Worm (Caenorhabditis elegans) whole organism, young adult: ENCODE data around the gene mltn-11.

Source experiments
- B0019.2 ChIP-seq: fragments of 200-800 bp; sonication (Bioruptor generic); conservative IDR thresholded peaks from 2 replicates; pipeline ENCODE4 v1.3.6; 2022; ENCODE audit warnings: missing genetic modification reagents, missing genetic modification characterization, missing compliant biosample characterization
- C06A6.2 ChIP-seq: fragments of 200-800 bp; sonication (Bioruptor generic); conservative IDR thresholded peaks from 2 replicates; pipeline ENCODE4 v1.3.6; 2022; ENCODE audit warnings: missing genetic modification characterization, missing compliant biosample characterization
- F10E7.11 ChIP-seq: sonication (generic microtip); optimal IDR thresholded peaks from 2 replicates; lab custom pipeline; 2017; ENCODE audit warnings: mild to moderate bottlenecking, missing genetic modification characterization, moderate library complexity, missing compliant biosample characterization
- F23B12.7 ChIP-seq: sonication (generic microtip); optimal IDR thresholded peaks from 2 replicates; lab custom pipeline; 2017; ENCODE audit warnings: missing genetic modification characterization, mild to moderate bottlenecking, missing compliant biosample characterization, antibody characterized with exemption, moderate library complexity; ENCODE audit not compliant: insufficient read depth
- F39B2.1 ChIP-seq: fragments of 200-800 bp; sonication (Bioruptor generic); IDR thresholded peaks from 2 replicates; pipeline ENCODE4 v1.3.6; 2022; ENCODE audit warnings: missing genetic modification reagents, missing genetic modification characterization, missing compliant biosample characterization
- F57C9.4 ChIP-seq: sonication (generic microtip); optimal IDR thresholded peaks from 2 replicates; lab custom pipeline; 2017; ENCODE audit warnings: mild to moderate bottlenecking, missing genetic modification characterization, missing compliant biosample characterization
- K12H6.12 ChIP-seq: fragments of 200-800 bp; sonication (Bioruptor generic); optimal IDR thresholded peaks from 2 replicates; lab custom pipeline; 2018; ENCODE audit warnings: mild to moderate bottlenecking, missing genetic modification characterization, missing compliant biosample characterization
- Y53F4B.3 ChIP-seq: fragments of 200-800 bp; sonication (Bioruptor generic); IDR thresholded peaks from 2 replicates; pipeline ENCODE4 v1.3.6; 2022; ENCODE audit warnings: missing genetic modification reagents, missing genetic modification characterization, missing compliant biosample characterization
- Y67H2A.10 ChIP-seq: fragments of 200-800 bp; sonication (Bioruptor generic); conservative IDR thresholded peaks from 2 replicates; pipeline ENCODE4 v1.3.6; 2022; ENCODE audit warnings: missing genetic modification reagents, missing genetic modification characterization, missing compliant biosample characterization
- Y95B8A.8 ChIP-seq: fragments of 200-800 bp; sonication (Bioruptor generic); IDR thresholded peaks from 2 replicates; pipeline ENCODE4 v1.3.6; 2022; ENCODE audit warnings: missing genetic modification reagents, missing genetic modification characterization, missing compliant biosample characterization
- ama-1 ChIP-seq, 3 experiments: fragments of 150-350 bp in 1 of 3; sonication (generic microtip) in 2 of 3; optimal IDR thresholded peaks; 2 replicates each; lab custom pipeline; 2014 to 2018; ENCODE audit warnings: missing biosample characterization in 2 of 3, missing genetic modification characterization in 2 of 3, missing genetic modification reagents in 2 of 3
- atf-7 ChIP-seq: sonication (generic microtip); optimal IDR thresholded peaks from 2 replicates; lab custom pipeline; 2017; ENCODE audit warnings: mild to moderate bottlenecking, missing genetic modification characterization, missing compliant biosample characterization
- athp-1 ChIP-seq: sonication (generic microtip); optimal IDR thresholded peaks from 2 replicates; lab custom pipeline; 2017; ENCODE audit warnings: mild to moderate bottlenecking, missing genetic modification characterization, missing compliant biosample characterization
- attf-5 ChIP-seq: fragments of 200-800 bp; sonication (Bioruptor generic); optimal IDR thresholded peaks from 2 replicates; lab custom pipeline; 2018; ENCODE audit warnings: mild to moderate bottlenecking, missing genetic modification characterization, missing compliant biosample characterization
- cebp-1 ChIP-seq, 2 experiments: fragments of 200-800 bp in 1 of 2; sonication (Bioruptor generic) in 1 of 2; sonication (generic microtip) in 1 of 2; IDR thresholded peaks in 1 of 2; optimal IDR thresholded peaks in 1 of 2; 2 replicates each; pipeline versions ENCODE4 v1.3.6 to Lab custom; 2017 to 2022; ENCODE audit warnings: missing compliant biosample characterization in 2 of 2, missing genetic modification characterization in 2 of 2, mild to moderate bottlenecking in 1 of 2, missing genetic modification reagents in 1 of 2, moderate library complexity in 1 of 2
- cebp-2 ChIP-seq: fragments of 200-800 bp; sonication (Bioruptor generic); IDR thresholded peaks from 2 replicates; pipeline ENCODE4 v1.3.6; 2022; ENCODE audit warnings: missing genetic modification characterization, missing compliant biosample characterization
- ceh-27 ChIP-seq: fragments of 200-800 bp; sonication (Bioruptor generic); optimal IDR thresholded peaks from 2 replicates; lab custom pipeline; 2018; ENCODE audit warnings: mild to moderate bottlenecking, missing genetic modification characterization, moderate library complexity, missing compliant biosample characterization
- ceh-58 ChIP-seq: fragments of 200-800 bp; sonication (Bioruptor generic); IDR thresholded peaks from 2 replicates; pipeline ENCODE4 v1.3.6; 2022; ENCODE audit warnings: missing genetic modification characterization, missing compliant biosample characterization
- ceh-91 ChIP-seq: fragments of 200-800 bp; sonication (Bioruptor generic); IDR thresholded peaks from 2 replicates; pipeline ENCODE4 v1.3.6; 2022; ENCODE audit warnings: missing genetic modification reagents, missing genetic modification characterization, missing compliant biosample characterization
- efl-1 ChIP-seq: fragments of 150-350 bp; optimal IDR thresholded peaks from 2 replicates; lab custom pipeline; 2014; ENCODE audit warnings: missing biosample characterization, missing genetic modification reagents, missing genetic modification characterization
- ekl-4 ChIP-seq: fragments of 200-800 bp; sonication (Bioruptor generic); IDR thresholded peaks from 2 replicates; pipeline ENCODE4 v1.3.6; 2022; ENCODE audit warnings: missing genetic modification reagents, missing genetic modification characterization, missing compliant biosample characterization
- ets-4 ChIP-seq: fragments of 200-800 bp; sonication (Bioruptor generic); optimal IDR thresholded peaks from 2 replicates; lab custom pipeline; 2018; ENCODE audit warnings: mild to moderate bottlenecking, missing genetic modification characterization, missing compliant biosample characterization
- hmg-1.2 ChIP-seq: fragments of 200-800 bp; sonication (Bioruptor generic); IDR thresholded peaks from 2 replicates; pipeline ENCODE4 v1.3.6; 2022; ENCODE audit warnings: missing genetic modification reagents, missing genetic modification characterization, missing compliant biosample characterization
- let-526 ChIP-seq: fragments of 200-800 bp; sonication (Bioruptor generic); IDR thresholded peaks from 2 replicates; pipeline ENCODE4 v1.3.6; 2022; ENCODE audit warnings: missing genetic modification reagents, missing genetic modification characterization, missing compliant biosample characterization
- lin-35 ChIP-seq, 3 experiments: fragments of 150-350 bp in 2 of 3; sonication (generic microtip) in 1 of 3; optimal IDR thresholded peaks; 2 replicates each; lab custom pipeline; 2014 to 2018; ENCODE audit warnings: missing biosample characterization in 3 of 3, missing genetic modification characterization in 3 of 3, missing genetic modification reagents in 3 of 3
- lsl-1 ChIP-seq: fragments of 200-800 bp; sonication (Bioruptor generic); optimal IDR thresholded peaks from 2 replicates; lab custom pipeline; 2018; ENCODE audit warnings: mild to moderate bottlenecking, missing genetic modification characterization, moderate library complexity, missing compliant biosample characterization
- madf-8 ChIP-seq: fragments of 200-800 bp; sonication (Bioruptor generic); conservative IDR thresholded peaks from 2 replicates; pipeline ENCODE4 v1.3.6; 2022; ENCODE audit warnings: missing genetic modification reagents, missing genetic modification characterization, missing compliant biosample characterization
- mcd-1 ChIP-seq: fragments of 200-800 bp; sonication (Bioruptor generic); IDR thresholded peaks from 2 replicates; pipeline ENCODE4 v1.3.6; 2022; ENCODE audit warnings: missing genetic modification reagents, missing genetic modification characterization, missing compliant biosample characterization
- mel-28 ChIP-seq: sonication (generic microtip); optimal IDR thresholded peaks from 2 replicates; lab custom pipeline; 2016; ENCODE audit warnings: borderline replicate concordance, mild to moderate bottlenecking, missing genetic modification characterization, missing compliant biosample characterization
- nfya-1 ChIP-seq: sonication (generic microtip); optimal IDR thresholded peaks from 2 replicates; lab custom pipeline; 2017; ENCODE audit warnings: antibody characterized with exemption, missing compliant biosample characterization, missing genetic modification characterization, borderline replicate concordance; ENCODE audit not compliant: insufficient read depth
- nhr-80 ChIP-seq: sonication (generic microtip); optimal IDR thresholded peaks from 2 replicates; lab custom pipeline; 2016; ENCODE audit warnings: missing genetic modification characterization, missing compliant biosample characterization
- pbrm-1 ChIP-seq: fragments of 200-800 bp; sonication (Bioruptor generic); IDR thresholded peaks from 2 replicates; pipeline ENCODE4 v1.3.6; 2022; ENCODE audit warnings: missing genetic modification reagents, missing genetic modification characterization, missing compliant biosample characterization
- pha-4 ChIP-seq: fragments of 150-350 bp; sonication (generic microtip); optimal IDR thresholded peaks from 2 replicates; lab custom pipeline; 2014; ENCODE audit warnings: missing biosample characterization, missing genetic modification reagents, missing genetic modification characterization
- rec-8 ChIP-seq, 2 experiments: sonication (generic microtip); optimal IDR thresholded peaks; 2 replicates each; lab custom pipeline; 2016; ENCODE audit warnings: mild to moderate bottlenecking in 2 of 2, missing genetic modification characterization in 2 of 2, missing genetic modification reagents in 2 of 2, missing genotype in 2 of 2, missing biosample characterization in 1 of 2, missing compliant biosample characterization in 1 of 2, moderate library complexity in 1 of 2
- unc-62 ChIP-seq: fragments of 150-350 bp; optimal IDR thresholded peaks from 2 replicates; lab custom pipeline; 2014; ENCODE audit warnings: missing biosample characterization, missing genetic modification reagents, missing genetic modification characterization
- zfh-2 ChIP-seq: fragments of 200-800 bp; sonication (Bioruptor generic); conservative IDR thresholded peaks from 2 replicates; pipeline ENCODE4 v1.3.6; 2022; ENCODE audit warnings: missing genetic modification reagents, missing genetic modification characterization, missing compliant biosample characterization
- ztf-18 ChIP-seq: sonication (generic microtip); optimal IDR thresholded peaks from 2 replicates; lab custom pipeline; 2016; ENCODE audit warnings: missing genotype, mild to moderate bottlenecking, missing genetic modification characterization, missing compliant biosample characterization
- ztf-25 ChIP-seq: fragments of 200-800 bp; sonication (Bioruptor generic); IDR thresholded peaks from 2 replicates; pipeline ENCODE4 v1.3.6; 2022; ENCODE audit warnings: missing genetic modification reagents, missing genetic modification characterization, missing compliant biosample characterization
- ztf-6 ChIP-seq: fragments of 200-800 bp; sonication (Bioruptor generic); IDR thresholded peaks from 2 replicates; pipeline ENCODE4 v1.3.6; 2022; ENCODE audit warnings: missing genetic modification reagents, missing genetic modification characterization, missing compliant biosample characterization

mltn-11 gene

DNA sequence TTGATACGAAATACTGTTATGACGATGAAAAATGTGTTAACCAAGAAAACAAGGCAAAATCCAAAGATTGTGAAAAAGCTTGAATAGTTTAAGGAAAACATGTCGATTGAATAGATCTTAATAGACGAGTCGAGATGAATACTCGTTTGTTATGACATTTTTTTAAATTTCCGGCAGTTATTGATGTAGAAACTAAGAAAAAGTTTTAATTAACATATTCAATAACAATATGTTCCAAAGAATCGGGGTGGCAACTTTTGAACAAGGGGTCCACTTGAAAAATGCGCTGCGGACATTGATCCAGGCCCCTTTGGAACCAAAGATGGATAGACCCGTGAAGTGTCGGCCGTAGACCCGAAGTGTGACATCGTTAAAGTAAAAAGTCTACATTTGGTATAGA, 35.2 kb downstream of the mltn-11 start, which contains the start of gene str-61:
str-61 (minus strand) TSS at position 101 of the 400 bp plus-strand sequence.
- TF ChIP-seq pbrm-1 (GFP tag; lab: Robert Waterston, UW): no peak
- TF ChIP-seq lin-35 (GFP tag; optimal IDR thresholded peaks at IDR 0.05; lab: Kevin White, UChicago): no peak
- no peak for TF ChIP-seq F23B12.7 (tag; lab: Kevin White, UChicago)
- TF ChIP-seq athp-1 (tag; lab: Kevin White, UChicago): no peak
- no peak for TF ChIP-seq let-526 (GFP tag; lab: Robert Waterston, UW)
- no peak for TF ChIP-seq Y95B8A.8 (GFP tag; lab: Robert Waterston, UW)
- no peak for TF ChIP-seq C06A6.2 (GFP tag; lab: Robert Waterston, UW)
- no peak for TF ChIP-seq efl-1 (GFP tag; lab: Kevin White, UChicago)
- no peak for TF ChIP-seq attf-5 (GFP tag; lab: Kevin White, UChicago)
- no peak for TF ChIP-seq madf-8 (GFP tag; lab: Robert Waterston, UW)
- no peak for TF ChIP-seq cebp-1 (GFP tag; IDR thresholded peaks at IDR 0.05; lab: Robert Waterston, UW)
- TF ChIP-seq cebp-1 (tag; optimal IDR thresholded peaks at IDR 0.05; lab: Kevin White, UChicago): no peak
- TF ChIP-seq pha-4 (tag; lab: Kevin White, UChicago): no peak
- no peak for TF ChIP-seq Y53F4B.3 (GFP tag; lab: Robert Waterston, UW)
- no peak for TF ChIP-seq ets-4 (GFP tag; lab: Kevin White, UChicago)

- TF ChIP-seq unc-62 (GFP tag; lab: Kevin White, UChicago) (no peak), ama-1 (optimal IDR thresholded peaks at IDR 0.05; lab: Kevin White, UChicago) (no peak), ama-1 (GFP tag; optimal IDR thresholded peaks at IDR 0.05; lab: Kevin White, UChicago) (no peak), atf-7 (tag; lab: Kevin White, UChicago) (no peak), ceh-58 (GFP tag; lab: Robert Waterston, UW) (no peak), rec-8 (tag; optimal IDR thresholded peaks at IDR 0.05; lab: Kevin White, UChicago) (no peak), F10E7.11 (tag; lab: Kevin White, UChicago) (no peak), nhr-80 (no peak)
- TF ChIP-seq, all 124 proteins: peak for 0
Observed at ce11 chrV:16672198-16672597, 36.2 kb downstream of the mltn-11 start, which contains the start of gene F14F8.8. TSS of gene F14F8.8 (minus strand) at chrV:16672298.

- TF ChIP-seq mel-28 (tag; lab: Kevin White, UChicago): no peak
- TF ChIP-seq attf-5 (GFP tag; lab: Kevin White, UChicago): no peak
- no peak for TF ChIP-seq ekl-4 (GFP tag; lab: Robert Waterston, UW)
- TF ChIP-seq ceh-91 (GFP tag; lab: Robert Waterston, UW): no peak
- no peak for TF ChIP-seq lsl-1 (GFP tag; lab: Kevin White, UChicago)
- TF ChIP-seq F39B2.1 (GFP tag; lab: Robert Waterston, UW): no peak
Observed at ce11 chrV:16674399-16674798, 38.4 kb downstream of the mltn-11 start.

ce11 chrV:16675553-16675952, 39.6 kb downstream of the mltn-11 start, which contains the start of gene srz-1:
TSS of gene srz-1 (plus strand) at chrV:16675853.
- TF ChIP-seq ztf-18 (tag; lab: Kevin White, UChicago) (no peak), nfya-1 (no peak), hmg-1.2 (GFP tag; lab: Robert Waterston, UW) (no peak), Y67H2A.10 (no peak), unc-62 (GFP tag; lab: Kevin White, UChicago) (no peak), B0019.2 (GFP tag; lab: Robert Waterston, UW) (no peak), zfh-2 (GFP tag; lab: Robert Waterston, UW) (no peak), cebp-2 (GFP tag; lab: Robert Waterston, UW) (no peak), ceh-91 (GFP tag; lab: Robert Waterston, UW) (no peak), ztf-25 (GFP tag; lab: Robert Waterston, UW) (no peak), cebp-1 (GFP tag; IDR thresholded peaks at IDR 0.05; lab: Robert Waterston, UW) (no peak), cebp-1 (tag; optimal IDR thresholded peaks at IDR 0.05; lab: Kevin White, UChicago) (no peak), let-526 (GFP tag; lab: Robert Waterston, UW) (no peak), F57C9.4 (tag; lab: Kevin White, UChicago) (no peak), efl-1 (GFP tag; lab: Kevin White, UChicago) (no peak), ztf-6 (GFP tag; lab: Robert Waterston, UW) (no peak), mcd-1 (no peak), K12H6.12 (tag; lab: Kevin White, UChicago) (no peak), ceh-27 (no peak)
